Worm (Caenorhabditis elegans) whole organism, L2 larva: Measurements from ENCODE around the gene F01D5.1.
A peak's percentile ranks its signal among the peaks of the same experiment; 100 is the strongest.

Experiments used
- F13H6.1 ChIP-seq: sonication (generic microtip); optimal IDR thresholded peaks from 2 replicates; lab custom pipeline; 2016; ENCODE audit warnings: missing genetic modification characterization, missing compliant biosample characterization
- R02D3.7 ChIP-seq: fragments of 150-350 bp; optimal IDR thresholded peaks from 2 replicates; lab custom pipeline; 2014; ENCODE audit warnings: missing biosample characterization, missing genetic modification characterization
- Y55F3AM.14 ChIP-seq: fragments of 200-800 bp; sonication (Bioruptor generic); optimal IDR thresholded peaks from 2 replicates; lab custom pipeline; 2018; ENCODE audit warnings: mild to moderate bottlenecking, missing genetic modification characterization, missing compliant biosample characterization
- ZK546.5 ChIP-seq: sonication (generic microtip); optimal IDR thresholded peaks from 2 replicates; lab custom pipeline; 2017; ENCODE audit warnings: missing biosample characterization, missing genetic modification characterization
- alr-1 ChIP-seq: fragments of 150-350 bp; optimal IDR thresholded peaks from 2 replicates; lab custom pipeline; 2014; ENCODE audit warnings: missing biosample characterization, missing genetic modification characterization
- aly-2 ChIP-seq: fragments of 150-350 bp; optimal IDR thresholded peaks from 2 replicates; lab custom pipeline; 2014; ENCODE audit warnings: missing biosample characterization, missing genetic modification characterization
- blmp-1 ChIP-seq: sonication (generic microtip); optimal IDR thresholded peaks from 2 replicates; lab custom pipeline; 2017; ENCODE audit warnings: missing genetic modification characterization, mild to moderate bottlenecking, missing compliant biosample characterization, antibody characterized with exemption, moderate library complexity; ENCODE audit not compliant: insufficient read depth
- ceh-16 ChIP-seq: fragments of 150-350 bp; optimal IDR thresholded peaks from 2 replicates; lab custom pipeline; 2014; ENCODE audit warnings: missing biosample characterization, missing genetic modification characterization
- ceh-82 ChIP-seq: fragments of 150-350 bp; optimal IDR thresholded peaks from 2 replicates; lab custom pipeline; 2014; ENCODE audit warnings: missing biosample characterization, missing genetic modification characterization
- dmd-4 ChIP-seq: sonication (generic microtip); optimal IDR thresholded peaks from 2 replicates; lab custom pipeline; 2017; ENCODE audit warnings: missing biosample characterization, missing genetic modification characterization
- egl-27 ChIP-seq: sonication (generic microtip); optimal IDR thresholded peaks from 3 replicates; lab custom pipeline; 2017; ENCODE audit warnings: missing biosample characterization, missing genetic modification reagents, missing genetic modification characterization
- elt-3 ChIP-seq: sonication (generic microtip); optimal IDR thresholded peaks from 2 replicates; lab custom pipeline; 2017; ENCODE audit warnings: missing biosample characterization, missing genetic modification characterization
- fos-1 ChIP-seq: fragments of 150-350 bp; optimal IDR thresholded peaks from 2 replicates; lab custom pipeline; 2014; ENCODE audit warnings: missing biosample characterization, missing genetic modification characterization
- gmeb-1 ChIP-seq: fragments of 150-350 bp; optimal IDR thresholded peaks from 2 replicates; lab custom pipeline; 2014; ENCODE audit warnings: missing biosample characterization, missing genetic modification characterization
- lin-11 ChIP-seq: fragments of 150-350 bp; sonication (generic microtip); optimal IDR thresholded peaks from 2 replicates; lab custom pipeline; 2014; ENCODE audit warnings: missing biosample characterization, missing genetic modification characterization, inconsistent platforms, mixed read lengths
- lin-39 ChIP-seq: fragments of 150-350 bp; optimal IDR thresholded peaks from 2 replicates; lab custom pipeline; 2014; ENCODE audit warnings: missing biosample characterization, missing genetic modification reagents, missing genetic modification characterization
- lsy-2 ChIP-seq, 2 experiments: fragments of 150-350 bp in 1 of 2; sonication (generic microtip) in 1 of 2; optimal IDR thresholded peaks; 2 replicates each; lab custom pipeline; 2014 to 2017; ENCODE audit warnings: missing biosample characterization in 2 of 2, missing genetic modification characterization in 2 of 2
- mab-5 ChIP-seq: fragments of 150-350 bp; optimal IDR thresholded peaks from 2 replicates; lab custom pipeline; 2014; ENCODE audit warnings: missing biosample characterization, missing genetic modification characterization
- mbf-1 ChIP-seq: sonication (generic microtip); optimal IDR thresholded peaks from 2 replicates; lab custom pipeline; 2017; ENCODE audit warnings: missing biosample characterization, missing genetic modification characterization
- mdl-1 ChIP-seq, 2 experiments: fragments of 150-350 bp in 1 of 2; sonication (generic microtip) in 1 of 2; optimal IDR thresholded peaks; 2 replicates each; lab custom pipeline; 2017; ENCODE audit warnings: missing biosample characterization in 2 of 2, missing genetic modification characterization in 2 of 2
- nhr-10 ChIP-seq: sonication (generic microtip); optimal IDR thresholded peaks from 2 replicates; lab custom pipeline; 2017; ENCODE audit warnings: missing biosample characterization, missing genetic modification characterization
- nhr-11 ChIP-seq: fragments of 150-350 bp; optimal IDR thresholded peaks from 2 replicates; lab custom pipeline; 2014; ENCODE audit warnings: missing biosample characterization, missing genetic modification characterization
- nhr-12 ChIP-seq: fragments of 150-350 bp; optimal IDR thresholded peaks from 2 replicates; lab custom pipeline; 2014; ENCODE audit warnings: missing biosample characterization, missing genetic modification characterization
- nhr-129 ChIP-seq: fragments of 150-350 bp; optimal IDR thresholded peaks from 2 replicates; lab custom pipeline; 2014; ENCODE audit warnings: missing biosample characterization, missing genetic modification characterization
- nhr-21 ChIP-seq: fragments of 150-350 bp; optimal IDR thresholded peaks from 2 replicates; lab custom pipeline; 2014; ENCODE audit warnings: missing biosample characterization, missing genetic modification characterization
- nhr-23 ChIP-seq: fragments of 150-350 bp; optimal IDR thresholded peaks from 2 replicates; lab custom pipeline; 2014; ENCODE audit warnings: missing biosample characterization, missing genetic modification reagents, missing genetic modification characterization
- nhr-237 ChIP-seq: fragments of 150-350 bp; optimal IDR thresholded peaks from 2 replicates; lab custom pipeline; 2014; ENCODE audit warnings: missing biosample characterization, missing genetic modification characterization
- nhr-25 ChIP-seq: fragments of 150-350 bp; sonication (generic microtip); optimal IDR thresholded peaks from 3 replicates; lab custom pipeline; 2014; ENCODE audit warnings: missing biosample characterization, missing genetic modification characterization
- nhr-6 ChIP-seq: fragments of 150-350 bp; optimal IDR thresholded peaks from 2 replicates; lab custom pipeline; 2014; ENCODE audit warnings: missing biosample characterization, missing genetic modification characterization
- nhr-77 ChIP-seq: fragments of 150-350 bp; optimal IDR thresholded peaks from 2 replicates; lab custom pipeline; 2014; ENCODE audit warnings: missing biosample characterization, missing genetic modification characterization
- peb-1 ChIP-seq: fragments of 150-350 bp; optimal IDR thresholded peaks from 2 replicates; lab custom pipeline; 2014; ENCODE audit warnings: missing biosample characterization, missing genetic modification characterization
- sem-4 ChIP-seq: fragments of 150-350 bp; optimal IDR thresholded peaks from 2 replicates; lab custom pipeline; 2014; ENCODE audit warnings: missing biosample characterization, missing genetic modification reagents, missing genetic modification characterization
- skn-1 ChIP-seq: sonication (generic microtip); optimal IDR thresholded peaks from 2 replicates; lab custom pipeline; 2017; ENCODE audit warnings: missing biosample characterization, missing genetic modification characterization
- sma-3 ChIP-seq: sonication (generic microtip); optimal IDR thresholded peaks from 2 replicates; lab custom pipeline; 2016; ENCODE audit warnings: missing genetic modification reagents, missing genetic modification characterization, missing compliant biosample characterization
- sma-9 ChIP-seq, 2 experiments: fragments of 150-350 bp in 1 of 2; sonication (generic microtip) in 1 of 2; optimal IDR thresholded peaks; 2 replicates each; lab custom pipeline; 2014 to 2016; ENCODE audit warnings: missing genetic modification characterization in 2 of 2, mild to moderate bottlenecking in 1 of 2, missing biosample characterization in 1 of 2, missing compliant biosample characterization in 1 of 2, missing genetic modification reagents in 1 of 2, moderate library complexity in 1 of 2
- snpc-4 ChIP-seq: fragments of 150-350 bp; optimal IDR thresholded peaks from 2 replicates; lab custom pipeline; 2014; ENCODE audit warnings: missing biosample characterization, missing genetic modification characterization
- unc-39 ChIP-seq: fragments of 150-350 bp; optimal IDR thresholded peaks from 2 replicates; lab custom pipeline; 2014; ENCODE audit warnings: missing biosample characterization, missing genetic modification characterization
- unc-55 ChIP-seq: fragments of 150-350 bp; sonication (generic microtip); optimal IDR thresholded peaks from 3 replicates; lab custom pipeline; 2014; ENCODE audit warnings: missing biosample characterization, missing genetic modification reagents, missing genetic modification characterization
- unc-62 ChIP-seq: fragments of 150-350 bp; optimal IDR thresholded peaks from 2 replicates; lab custom pipeline; 2014; ENCODE audit warnings: missing biosample characterization, missing genetic modification reagents, missing genetic modification characterization
- zag-1 ChIP-seq: fragments of 150-350 bp; optimal IDR thresholded peaks from 2 replicates; lab custom pipeline; 2014; ENCODE audit warnings: missing biosample characterization, missing genetic modification characterization
- ztf-1 ChIP-seq: fragments of 200-800 bp; sonication (Bioruptor generic); conservative IDR thresholded peaks from 2 replicates; pipeline ENCODE4 v1.3.6; 2022; ENCODE audit warnings: missing genetic modification characterization, missing compliant biosample characterization
- ztf-4 ChIP-seq: fragments of 150-350 bp; optimal IDR thresholded peaks from 2 replicates; lab custom pipeline; 2014; ENCODE audit warnings: missing biosample characterization, missing genetic modification characterization

F01D5.1 gene

DNA sequence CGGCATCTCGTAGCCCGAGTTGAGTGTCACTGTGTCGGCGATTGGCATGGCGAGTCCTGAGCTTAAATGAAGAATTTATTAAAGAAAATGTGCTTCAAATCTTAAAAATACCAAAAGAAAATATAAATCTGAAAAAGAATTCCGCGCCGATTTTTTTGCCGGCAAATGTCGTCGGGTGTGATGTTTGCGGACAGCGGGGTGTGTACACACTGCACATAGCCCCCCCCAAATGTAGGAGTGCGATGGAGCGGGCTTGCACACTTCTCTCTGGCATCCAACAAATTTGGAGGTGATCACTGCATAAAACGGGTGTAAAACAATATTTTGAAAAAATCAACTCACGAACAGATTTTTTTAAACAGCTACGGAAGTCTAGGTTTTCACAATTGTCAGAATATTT lies 21.2 kb downstream of the F01D5.1 start, which contains the start of gene Y39G8B.2 (continued):
- TF ChIP-seq unc-39 (tag; lab: Kevin White, UChicago), result no peak
- peak; percentile 15 for TF ChIP-seq ZK546.5 (tag; lab: Kevin White, UChicago)
- TF ChIP-seq dmd-4 (tag; lab: Kevin White, UChicago), result no peak
- no peak for TF ChIP-seq nhr-237 (tag; lab: Kevin White, UChicago)
- TF ChIP-seq nhr-10 (tag; lab: Kevin White, UChicago), result no peak
- TF ChIP-seq mab-5, result peak; percentile 59
- TF ChIP-seq mbf-1 (tag; lab: Kevin White, UChicago), result no peak
- TF ChIP-seq Y55F3AM.14, result peak; percentile 49
- peak; percentile 22 for TF ChIP-seq sem-4 (tag; lab: Kevin White, UChicago)
- peak; percentile 29 for TF ChIP-seq ceh-82 (tag; lab: Kevin White, UChicago)
- no peak for TF ChIP-seq nhr-12
- TF ChIP-seq snpc-4, result peak; percentile 84
- TF ChIP-seq aly-2 (tag; lab: Kevin White, UChicago), result no peak
- TF ChIP-seq egl-27 (tag; lab: Kevin White, UChicago), result peak; percentile 36
- TF ChIP-seq nhr-6, result no peak
- TF ChIP-seq nhr-25 (tag; lab: Kevin White, UChicago), result peak; percentile 86
- TF ChIP-seq, all 48 proteins: peak for 25

DNA sequence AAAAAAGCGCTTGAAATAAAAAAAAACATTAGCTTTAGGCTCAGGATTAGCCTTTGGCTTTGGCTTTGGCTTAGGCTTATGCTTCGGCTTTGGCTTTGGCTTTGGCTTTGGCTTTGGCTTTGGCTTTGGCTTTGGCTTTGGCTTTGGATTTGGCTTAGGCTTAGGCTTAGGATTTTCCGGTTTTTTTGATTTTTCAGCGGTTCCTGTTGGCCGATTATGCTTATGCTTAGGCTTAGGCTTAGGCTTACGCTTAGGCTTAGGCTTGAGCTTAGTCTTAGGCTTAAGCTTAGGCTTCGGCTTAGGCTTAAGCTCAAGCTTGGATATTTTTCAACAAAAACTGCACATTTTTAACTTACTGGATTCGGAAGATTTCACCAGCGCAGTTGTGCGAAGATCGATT lies 23.2 kb downstream of the F01D5.1 start:
- TF ChIP-seq gmeb-1 (tag; lab: Kevin White, UChicago) (no peak), zag-1 (tag; lab: Kevin White, UChicago) (no peak), ceh-16 (tag; lab: Kevin White, UChicago) (no peak), nhr-77 (tag; lab: Kevin White, UChicago) (no peak), blmp-1 (no peak), R02D3.7 (no peak), mbf-1 (tag; lab: Kevin White, UChicago) (no peak), ztf-4 (tag; lab: Kevin White, UChicago) (no peak), nhr-11 (tag; lab: Kevin White, UChicago) (no peak), aly-2 (tag; lab: Kevin White, UChicago) (no peak), sma-9 (GFP tag; optimal IDR thresholded peaks at IDR 0.05; lab: Kevin White, UChicago) (no peak), sma-9 (tag; optimal IDR thresholded peaks at IDR 0.05; lab: Kevin White, UChicago) (no peak), ZK546.5 (tag; lab: Kevin White, UChicago) (no peak), nhr-21 (tag; lab: Kevin White, UChicago) (no peak), nhr-237 (tag; lab: Kevin White, UChicago) (no peak), alr-1 (tag; lab: Kevin White, UChicago) (no peak), unc-39 (tag; lab: Kevin White, UChicago) (no peak), mdl-1 (tag; optimal IDR thresholded peaks at IDR 0.05; lab: Kevin White, UChicago) (no peak), nhr-23 (tag; lab: Kevin White, UChicago) (no peak), lin-11 (tag; lab: Kevin White, UChicago) (no peak)

- TF ChIP-seq gmeb-1 (tag; lab: Kevin White, UChicago) (peak; percentile 3), lsy-2 (tag; optimal IDR thresholded peaks at IDR 0.05; lab: Kevin White, UChicago) (peak in 1 of 2 experiments; percentile 24), nhr-6 (no peak), zag-1 (tag; lab: Kevin White, UChicago) (no peak), alr-1 (tag; lab: Kevin White, UChicago) (no peak), fos-1 (peak; percentile 45), snpc-4 (no peak), skn-1 (peak; percentile 34), ceh-82 (tag; lab: Kevin White, UChicago) (no peak)
- TF ChIP-seq, all 48 proteins: peak for 4
These were observed 23.9 kb downstream of the F01D5.1 start, which contains the start of gene Y39G8B.1 for ce11 chrII:13973514-13973913. Y39G8B.1 (minus strand) TSS chrII:13973812.

DNA sequence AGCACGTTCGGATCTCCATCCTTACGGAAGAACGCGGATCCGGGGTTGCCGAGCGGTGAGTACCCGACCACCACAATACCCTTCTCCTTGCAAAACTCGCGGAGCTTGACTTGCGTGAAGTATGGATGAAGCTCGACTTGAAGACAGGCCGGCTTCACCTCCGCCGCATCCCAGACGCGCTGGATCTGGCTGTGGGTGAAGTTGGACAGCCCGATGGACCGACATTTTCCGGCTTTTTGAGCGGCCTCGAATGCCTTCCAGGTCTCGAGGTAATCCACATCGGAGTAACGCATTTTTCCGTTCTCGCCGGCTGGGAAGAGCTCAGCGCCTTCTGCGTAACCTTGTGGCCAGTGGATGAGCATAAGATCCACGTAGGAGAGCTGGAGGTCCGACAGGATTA lies 25.2 kb downstream of the F01D5.1 start:
- no peak for TF ChIP-seq peb-1 (tag; lab: Kevin White, UChicago)
- no peak for TF ChIP-seq nhr-12
- no peak for TF ChIP-seq ztf-1
- no peak for TF ChIP-seq lsy-2 (tag; optimal IDR thresholded peaks at IDR 0.05; lab: Kevin White, UChicago)

ce11 chrII:13968979-13969378 lies 28.4 kb downstream of the F01D5.1 start, which contains the start of gene sre-43:
sre-43 (minus strand) TSS chrII:13969079.
- TF ChIP-seq lin-39, result no peak
- TF ChIP-seq lsy-2 (tag; optimal IDR thresholded peaks at IDR 0.05; lab: Kevin White, UChicago), result no peak
- TF ChIP-seq zag-1 (tag; lab: Kevin White, UChicago), result no peak
- no peak for TF ChIP-seq ceh-16 (tag; lab: Kevin White, UChicago)
- TF ChIP-seq F13H6.1, result no peak
- no peak for TF ChIP-seq sma-3
- no peak for TF ChIP-seq nhr-129 (tag; lab: Kevin White, UChicago)
- TF ChIP-seq Y55F3AM.14, result no peak
- TF ChIP-seq sma-9 (GFP tag; optimal IDR thresholded peaks at IDR 0.05; lab: Kevin White, UChicago), result no peak
- no peak for TF ChIP-seq sma-9 (tag; optimal IDR thresholded peaks at IDR 0.05; lab: Kevin White, UChicago)
- no peak for TF ChIP-seq dmd-4 (tag; lab: Kevin White, UChicago)
- TF ChIP-seq unc-62 (GFP tag; lab: Kevin White, UChicago), result no peak
- TF ChIP-seq elt-3 (tag; lab: Kevin White, UChicago), result no peak
- TF ChIP-seq unc-55, result no peak
- TF ChIP-seq skn-1, result no peak
